Fruit fly (Drosophila melanogaster) S2 (cell line): ENCODE measurements around the gene CG16903.

ENCODE experiments used
- CG8478 ChIP-seq: fragments of >200 bp; optimal IDR thresholded peaks from 2 replicates; lab custom pipeline; 2018
- CTCF ChIP-seq, 2 experiments: fragments of >200 bp; optimal IDR thresholded peaks; 2 replicates each; lab custom pipeline; 2018

DNA sequence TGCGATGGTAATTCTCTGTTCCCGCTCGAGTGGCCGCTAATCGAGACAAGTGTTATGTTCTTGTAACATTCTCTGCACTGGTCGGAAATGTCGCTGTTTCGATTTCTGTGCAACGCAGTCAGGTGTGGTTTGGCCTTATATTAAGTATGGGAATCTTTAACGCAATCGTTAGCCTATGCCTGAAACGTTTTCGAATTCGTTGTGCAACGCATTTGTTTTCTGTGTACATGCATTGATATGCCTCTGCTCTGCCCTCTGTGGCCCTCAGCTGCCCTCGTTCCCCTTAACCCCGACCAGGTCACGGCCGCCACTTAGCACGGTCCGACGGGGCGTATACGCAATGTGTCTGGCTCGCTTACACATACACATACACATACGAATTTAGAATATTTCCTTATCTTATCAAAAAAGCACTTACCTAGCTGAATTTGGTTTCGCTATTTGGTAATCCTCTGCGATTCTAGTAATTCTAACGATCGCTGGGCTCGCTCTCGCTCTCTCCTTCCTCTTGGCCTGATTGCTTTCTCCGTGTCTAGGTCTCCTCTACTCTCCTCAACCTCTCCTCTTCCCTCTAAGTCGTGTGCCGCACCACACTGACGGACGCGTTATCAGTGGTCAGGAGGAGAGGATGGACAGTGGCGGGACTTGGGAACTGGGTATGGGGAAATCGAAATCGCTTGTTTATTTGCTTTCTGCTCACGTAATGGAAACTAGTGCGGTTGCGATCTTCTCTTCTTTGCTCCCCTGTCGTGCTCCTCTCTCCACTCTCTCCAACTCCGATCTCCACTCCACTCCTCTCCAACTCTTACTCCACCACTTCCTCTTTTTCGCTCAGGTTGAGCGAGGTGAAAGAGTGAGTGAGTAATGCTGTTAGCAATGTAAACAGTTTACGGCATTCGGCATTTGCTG is 31.2 kb downstream of the CG16903 start:
- TF ChIP-seq CTCF (optimal IDR thresholded peaks at IDR 0.05; lab: Kevin White, UChicago): no peak
- no peak for TF ChIP-seq CG8478 (lab: Kevin White, UChicago)
